Worm (Caenorhabditis elegans) whole organism, L4/young adult: Measurements from ENCODE around the gene C04E7.3.
"Not testable (repeated sequence)": the region's sequence is repeated elsewhere in the genome, so short reads cannot be mapped to it uniquely, and the experiment has no call there.

Source experiments
- W03F9.2 ChIP-seq: fragments of 150-350 bp; optimal IDR thresholded peaks from 2 replicates; lab custom pipeline; 2014; ENCODE audit warnings: missing biosample characterization, missing genetic modification characterization
- dao-5 ChIP-seq: sonication (generic microtip); optimal IDR thresholded peaks from 2 replicates; lab custom pipeline; 2016; ENCODE audit warnings: missing genotype, missing genetic modification characterization, moderate library complexity, missing compliant biosample characterization
- him-1 ChIP-seq: sonication (generic microtip); optimal IDR thresholded peaks from 2 replicates; lab custom pipeline; 2016; ENCODE audit warnings: missing genotype, missing genetic modification reagents, missing genetic modification characterization, missing compliant biosample characterization

C04E7.3 gene

ce11 chrX:347117-347516, at the start of gene C04E7.3:
Gene C04E7.3 (minus strand): TSS chrX:347217.
- not testable (repeated sequence) for TF ChIP-seq W03F9.2, dao-5, him-1 (tag; lab: Kevin White, UChicago)

ce11 chrX:394709-395108, 47.7 kb upstream of the C04E7.3 start, which contains the start of gene R04A9.7:
Gene R04A9.7 (minus strand): TSS chrX:394892.
- TF ChIP-seq W03F9.2 (tag; lab: Kevin White, UChicago) (no peak), dao-5 (tag; lab: Kevin White, UChicago) (no peak), him-1 (tag; lab: Kevin White, UChicago) (no peak)

- TF ChIP-seq W03F9.2 (tag; lab: Kevin White, UChicago) (no peak), him-1 (tag; lab: Kevin White, UChicago) (no peak), dao-5 (tag; lab: Kevin White, UChicago) (no peak)
Measured at ce11 chrX:390469-390868, 43.5 kb upstream of the C04E7.3 start, which contains the start of gene R04A9.9. Gene R04A9.9 (minus strand): TSS chrX:390569.

- TF ChIP-seq dao-5 (tag; lab: Kevin White, UChicago) (no peak), him-1 (tag; lab: Kevin White, UChicago) (no peak), W03F9.2 (tag; lab: Kevin White, UChicago) (no peak)
Measured at ce11 chrX:389566-389965, 42.5 kb upstream of the C04E7.3 start.

ce11 chrX:388728-389127, 41.7 kb upstream of the C04E7.3 start, which contains the start of gene ceh-93:
Gene ceh-93 (minus strand): TSS chrX:388797.
- TF ChIP-seq W03F9.2 (tag; lab: Kevin White, UChicago) (no peak), him-1 (tag; lab: Kevin White, UChicago) (no peak), dao-5 (tag; lab: Kevin White, UChicago) (no peak)

- TF ChIP-seq dao-5 (tag; lab: Kevin White, UChicago) (no peak), him-1 (tag; lab: Kevin White, UChicago) (no peak), W03F9.2 (tag; lab: Kevin White, UChicago) (no peak)
Measured at ce11 chrX:382692-383091, 35.7 kb upstream of the C04E7.3 start, which contains the start of gene ife-2. Gene ife-2 (minus strand): TSS chrX:382709.

- TF ChIP-seq W03F9.2 (tag; lab: Kevin White, UChicago) (no peak), him-1 (tag; lab: Kevin White, UChicago) (no peak), dao-5 (tag; lab: Kevin White, UChicago) (no peak)
Measured at ce11 chrX:381029-381428, 34.0 kb upstream of the C04E7.3 start.

- TF ChIP-seq him-1 (tag; lab: Kevin White, UChicago) (no peak), dao-5 (tag; lab: Kevin White, UChicago) (no peak), W03F9.2 (tag; lab: Kevin White, UChicago) (no peak)
Measured at ce11 chrX:380505-380904, 33.5 kb upstream of the C04E7.3 start, which contains the start of gene R04A9.3. Gene R04A9.3 (minus strand): TSS chrX:380605.

ce11 chrX:371761-372285, 24.8 kb upstream of the C04E7.3 start, which contains the start of gene nrde-3:
Gene nrde-3 (plus strand): TSS chrX:372235.
- no peak for TF ChIP-seq him-1 (tag; lab: Kevin White, UChicago)
- TF ChIP-seq dao-5 (tag; lab: Kevin White, UChicago) = no peak
- TF ChIP-seq W03F9.2 (tag; lab: Kevin White, UChicago) = no peak

- no peak for TF ChIP-seq W03F9.2 (tag; lab: Kevin White, UChicago)
- TF ChIP-seq dao-5 (tag; lab: Kevin White, UChicago) = no peak
- no peak for TF ChIP-seq him-1 (tag; lab: Kevin White, UChicago)
Measured at ce11 chrX:369923-370322, 22.9 kb upstream of the C04E7.3 start.

- TF ChIP-seq dao-5 (tag; lab: Kevin White, UChicago) (no peak), him-1 (tag; lab: Kevin White, UChicago) (no peak), W03F9.2 (tag; lab: Kevin White, UChicago) (no peak)
Measured at ce11 chrX:360479-360878, 13.5 kb upstream of the C04E7.3 start, which contains the start of gene C04E7.5. Gene C04E7.5 (plus strand): TSS chrX:360779.

ce11 chrX:357792-358191, 10.8 kb upstream of the C04E7.3 start, which contains the start of gene C04E7.1:
Gene C04E7.1 (plus strand): TSS chrX:358092.
- TF ChIP-seq him-1 (tag; lab: Kevin White, UChicago) = no peak
- no peak for TF ChIP-seq dao-5 (tag; lab: Kevin White, UChicago)
- no peak for TF ChIP-seq W03F9.2 (tag; lab: Kevin White, UChicago)

ce11 chrX:353134-353669, 6.2 kb upstream of the C04E7.3 start, which contains the start of gene sor-3:
Gene sor-3 (plus strand): TSS chrX:353619.
- peak; percentile 61 for TF ChIP-seq him-1 (tag; lab: Kevin White, UChicago)
- TF ChIP-seq dao-5 (tag; lab: Kevin White, UChicago) = no peak
- no peak for TF ChIP-seq W03F9.2 (tag; lab: Kevin White, UChicago)
